Fruit fly (Drosophila melanogaster) whole organism, wandering third instar larva: ENCODE data around the gene CG17777.
A peak's percentile ranks its signal among the peaks of the same experiment; 100 is the strongest.

Experiments
- CG32264 ChIP-seq: fragments of 200-800 bp; sonication (Bioruptor generic); optimal IDR thresholded peaks from 2 replicates; lab custom pipeline; 2016; ENCODE audit warnings: missing biosample characterization, missing genetic modification characterization
- CG9705 ChIP-seq: fragments of 200-800 bp; sonication (Bioruptor generic); optimal IDR thresholded peaks from 2 replicates; lab custom pipeline; 2018; ENCODE audit warnings: missing biosample characterization, mild to moderate bottlenecking, missing genetic modification characterization
- CrebA ChIP-seq: fragments of 200-800 bp; sonication (Bioruptor generic); optimal IDR thresholded peaks from 2 replicates; lab custom pipeline; 2016; ENCODE audit warnings: missing biosample characterization, mild to moderate bottlenecking, missing genetic modification characterization, borderline replicate concordance
- Dfd ChIP-seq: fragments of >200 bp; optimal IDR thresholded peaks from 2 replicates; lab custom pipeline; 2017; ENCODE audit warnings: missing biosample characterization, missing genetic modification characterization
- Dif ChIP-seq: fragments of 200-275, 200-300 bp; sonication (Bioruptor generic); optimal IDR thresholded peaks from 2 replicates; lab custom pipeline; 2018; ENCODE audit warnings: missing biosample characterization, missing genetic modification characterization; ENCODE audit not compliant: partially characterized antibody
- GATAd ChIP-seq: sonication (Bioruptor generic); optimal IDR thresholded peaks from 2 replicates; lab custom pipeline; 2016; ENCODE audit warnings: missing biosample characterization, missing genetic modification characterization
- HLH106 ChIP-seq: fragments of 200-800 bp; optimal IDR thresholded peaks from 3 replicates; lab custom pipeline; 2019; ENCODE audit warnings: missing biosample characterization, mild to moderate bottlenecking, missing genetic modification characterization, moderate library complexity
- Hnf4 ChIP-seq: fragments of 200-800 bp; sonication (Bioruptor generic); optimal IDR thresholded peaks from 2 replicates; lab custom pipeline; 2016; ENCODE audit warnings: missing biosample characterization, mild to moderate bottlenecking, missing genetic modification characterization
- Hr78 ChIP-seq: fragments of >200 bp; optimal IDR thresholded peaks from 2 replicates; lab custom pipeline; 2017; ENCODE audit warnings: missing biosample characterization, missing genetic modification characterization
- Hr83 ChIP-seq: fragments of 200-300 bp; sonication (Bioruptor generic); optimal IDR thresholded peaks from 2 replicates; lab custom pipeline; 2016; ENCODE audit warnings: missing biosample characterization, mild to moderate bottlenecking, missing genetic modification characterization, moderate library complexity; ENCODE audit not compliant: poor library complexity, severe bottlenecking
- Jra ChIP-seq: sonication (Bioruptor generic); optimal IDR thresholded peaks from 2 replicates; lab custom pipeline; 2016; ENCODE audit warnings: missing biosample characterization, missing genetic modification characterization
- Mio ChIP-seq: sonication (Bioruptor generic); optimal IDR thresholded peaks from 2 replicates; lab custom pipeline; 2016; ENCODE audit warnings: missing biosample characterization, missing genetic modification characterization
- Myc ChIP-seq: fragments of >200 bp; optimal IDR thresholded peaks from 2 replicates; lab custom pipeline; 2017
- N ChIP-seq: fragments of >200 bp; optimal IDR thresholded peaks from 2 replicates; lab custom pipeline; 2018; ENCODE audit warnings: missing biosample characterization, missing external identifiers, missing genetic modification characterization
- Rel ChIP-seq, 2 experiments: fragments of 200-800 bp; sonication (Bioruptor generic) in 1 of 2; optimal IDR thresholded peaks; 2 replicates in 1 of 2; 3 replicates in 1 of 2; lab custom pipeline; 2016 to 2019; ENCODE audit warnings: mild to moderate bottlenecking in 2 of 2, missing biosample characterization in 2 of 2, missing genetic modification characterization in 2 of 2, moderate library complexity in 1 of 2
- Sp1 ChIP-seq: fragments of 200-800 bp; sonication (Bioruptor generic); optimal IDR thresholded peaks from 3 replicates; lab custom pipeline; 2019; ENCODE audit warnings: missing biosample characterization, mild to moderate bottlenecking, missing genetic modification characterization, moderate library complexity
- Vsx2 ChIP-seq: fragments of 200-300, 225-300 bp; sonication (Bioruptor generic); optimal IDR thresholded peaks from 2 replicates; lab custom pipeline; 2018; ENCODE audit warnings: missing biosample characterization, missing genetic modification characterization; ENCODE audit not compliant: partially characterized antibody
- br ChIP-seq: fragments of 200-800 bp; sonication (Bioruptor generic); optimal IDR thresholded peaks from 2 replicates; lab custom pipeline; 2016; ENCODE audit warnings: missing biosample characterization, missing genetic modification characterization
- dmrt93B ChIP-seq: fragments of 200-800 bp; sonication (Bioruptor generic); optimal IDR thresholded peaks from 2 replicates; lab custom pipeline; 2018; ENCODE audit warnings: missing biosample characterization, mild to moderate bottlenecking, missing genetic modification characterization
- dsf ChIP-seq: sonication (Bioruptor generic); optimal IDR thresholded peaks from 2 replicates; lab custom pipeline; 2016; ENCODE audit warnings: missing biosample characterization, missing genetic modification characterization, borderline replicate concordance
- ey ChIP-seq: fragments of 200-800 bp; sonication (Bioruptor generic); optimal IDR thresholded peaks from 2 replicates; lab custom pipeline; 2016; ENCODE audit warnings: missing biosample characterization, missing genetic modification characterization
- foxo ChIP-seq, 2 experiments: fragments of 200-800 bp; sonication (Bioruptor generic); optimal IDR thresholded peaks; 2 replicates in 1 of 2; 3 replicates in 1 of 2; lab custom pipeline; 2016 to 2017; ENCODE audit warnings: missing biosample characterization in 2 of 2, missing genetic modification characterization in 2 of 2
- fru ChIP-seq: fragments of 200-800 bp; sonication (Bioruptor generic); optimal IDR thresholded peaks from 3 replicates; lab custom pipeline; 2016; ENCODE audit warnings: missing biosample characterization, mild to moderate bottlenecking, missing genetic modification characterization
- h ChIP-seq: fragments of 200-800 bp; sonication (Bioruptor generic); optimal IDR thresholded peaks from 3 replicates; lab custom pipeline; 2016; ENCODE audit warnings: missing biosample characterization, mild to moderate bottlenecking, missing genetic modification characterization
- jim ChIP-seq: fragments of 175-275, 200-325 bp; sonication (Bioruptor generic); optimal IDR thresholded peaks from 2 replicates; lab custom pipeline; 2016; ENCODE audit warnings: missing biosample characterization, mild to moderate bottlenecking, missing genetic modification characterization
- lola ChIP-seq: fragments of >200 bp; optimal IDR thresholded peaks from 2 replicates; lab custom pipeline; 2017; ENCODE audit warnings: missing biosample characterization, missing genetic modification characterization
- pan ChIP-seq: fragments of >200 bp; optimal IDR thresholded peaks from 2 replicates; lab custom pipeline; 2017
- psq ChIP-seq: fragments of 200-800 bp; sonication (Bioruptor generic); optimal IDR thresholded peaks from 3 replicates; lab custom pipeline; 2017; ENCODE audit warnings: missing biosample characterization, mild to moderate bottlenecking, missing genetic modification characterization, moderate library complexity
- rgr ChIP-seq: fragments of 200-800 bp; sonication (Bioruptor generic); optimal IDR thresholded peaks from 3 replicates; lab custom pipeline; 2016; ENCODE audit warnings: missing biosample characterization, mild to moderate bottlenecking, missing genetic modification characterization
- sage ChIP-seq: fragments of 200-800 bp; sonication (Bioruptor generic); optimal IDR thresholded peaks from 2 replicates; lab custom pipeline; 2016; ENCODE audit warnings: missing biosample characterization, mild to moderate bottlenecking, missing genetic modification characterization
- sv ChIP-seq: fragments of 200-800 bp; sonication (Bioruptor generic); optimal IDR thresholded peaks from 3 replicates; lab custom pipeline; 2016; ENCODE audit warnings: missing biosample characterization, missing genetic modification characterization
- tai ChIP-seq: sonication (Bioruptor generic); optimal IDR thresholded peaks from 2 replicates; lab custom pipeline; 2016; ENCODE audit warnings: missing biosample characterization, missing genetic modification characterization
- woc ChIP-seq: sonication (Bioruptor generic); optimal IDR thresholded peaks from 2 replicates; lab custom pipeline; 2016; ENCODE audit warnings: missing biosample characterization, mild to moderate bottlenecking, missing genetic modification characterization

CG17777 gene

dm6 chrX:2141854-2142216, 44.8 kb upstream of the CG17777 start:
- peak; percentile 7 for TF ChIP-seq dmrt93B
- TF ChIP-seq CG9705 (GFP tag; lab: Kevin White, UChicago) = peak; percentile 3
- no peak for TF ChIP-seq Dfd (GFP tag; lab: Kevin White, UChicago)
- peak; percentile 64 for TF ChIP-seq br (GFP tag; lab: Kevin White, UChicago)
- TF ChIP-seq Hr78 = no peak
- peak; percentile 28 for TF ChIP-seq dsf (GFP tag; lab: Kevin White, UChicago)
- TF ChIP-seq Sp1 (GFP tag; lab: Kevin White, UChicago) = peak; percentile 46
- no peak for TF ChIP-seq ey (GFP tag; lab: Kevin White, UChicago)
- TF ChIP-seq Jra (GFP tag; lab: Kevin White, UChicago) = peak; percentile 69
- no peak for TF ChIP-seq Myc (lab: Kevin White, UChicago)
- TF ChIP-seq Hnf4 = peak; percentile 61
- TF ChIP-seq GATAd = peak; percentile 5
- peak; percentile 23 for TF ChIP-seq jim (GFP tag; lab: Kevin White, UChicago)
- TF ChIP-seq foxo (GFP tag; optimal IDR thresholded peaks at IDR 0.05; lab: Kevin White, UChicago) = peak in 1 of 2 experiments; percentile 53
- no peak for TF ChIP-seq Mio
- TF ChIP-seq Hr83 (GFP tag; lab: Kevin White, UChicago) = peak; percentile 90
- no peak for TF ChIP-seq CrebA
- peak; percentile 31 for TF ChIP-seq psq (GFP tag; lab: Kevin White, UChicago)
- no peak for TF ChIP-seq lola (GFP tag; lab: Kevin White, UChicago)
- TF ChIP-seq tai (GFP tag; lab: Kevin White, UChicago) = no peak
- TF ChIP-seq HLH106 (tag; lab: Kevin White, UChicago) = peak; percentile 63
- peak; percentile 31 for TF ChIP-seq woc (GFP tag; lab: Kevin White, UChicago)
- peak; percentile 68 for TF ChIP-seq rgr (GFP tag; lab: Kevin White, UChicago)
- no peak for TF ChIP-seq Vsx2 (GFP tag; lab: Kevin White, UChicago)
- TF ChIP-seq N (GFP tag; lab: Kevin White, UChicago) = no peak
- peak; percentile 64 for TF ChIP-seq sage (GFP tag; lab: Kevin White, UChicago)
- no peak for TF ChIP-seq Rel (GFP tag; optimal IDR thresholded peaks at IDR 0.05; lab: Kevin White, UChicago)
- TF ChIP-seq Rel (tag; optimal IDR thresholded peaks at IDR 0.05; lab: Kevin White, UChicago) = peak; percentile 35
- peak; percentile 33 for TF ChIP-seq CG32264 (GFP tag; lab: Kevin White, UChicago)
- TF ChIP-seq fru = peak; percentile 44
- peak; percentile 74 for TF ChIP-seq h (GFP tag; lab: Kevin White, UChicago)
- peak; percentile 44 for TF ChIP-seq sv

dm6 chrX:2142275-2142934, 44.2 kb upstream of the CG17777 start:
- no peak for TF ChIP-seq lola (GFP tag; lab: Kevin White, UChicago)
- TF ChIP-seq Rel (GFP tag; optimal IDR thresholded peaks at IDR 0.05; lab: Kevin White, UChicago) = no peak
- peak; percentile 96 for TF ChIP-seq Rel (tag; optimal IDR thresholded peaks at IDR 0.05; lab: Kevin White, UChicago)
- no peak for TF ChIP-seq rgr (GFP tag; lab: Kevin White, UChicago)

- TF ChIP-seq ey (GFP tag; lab: Kevin White, UChicago) (no peak), Hr83 (GFP tag; lab: Kevin White, UChicago) (no peak), rgr (GFP tag; lab: Kevin White, UChicago) (no peak), pan (no peak), fru (no peak), woc (GFP tag; lab: Kevin White, UChicago) (no peak), Hr78 (no peak), Mio (no peak), sage (GFP tag; lab: Kevin White, UChicago) (no peak), Rel (GFP tag; optimal IDR thresholded peaks at IDR 0.05; lab: Kevin White, UChicago) (no peak), Rel (tag; optimal IDR thresholded peaks at IDR 0.05; lab: Kevin White, UChicago) (no peak), CG9705 (GFP tag; lab: Kevin White, UChicago) (no peak), Dif (GFP tag; lab: Kevin White, UChicago) (no peak)
Measured at dm6 chrX:2142935-2143312, 43.7 kb upstream of the CG17777 start.

dm6 chrX:2145114-2145513, 41.5 kb upstream of the CG17777 start, which contains the start of gene Pgd:
TSS of gene Pgd (plus strand) at chrX:2145136.
- TF ChIP-seq Sp1 (GFP tag; lab: Kevin White, UChicago) (peak; percentile 16), woc (GFP tag; lab: Kevin White, UChicago) (no peak), Hr83 (GFP tag; lab: Kevin White, UChicago) (peak; percentile 31), Hnf4 (peak; percentile 24), pan (no peak), Rel (GFP tag; optimal IDR thresholded peaks at IDR 0.05; lab: Kevin White, UChicago) (no peak), Rel (tag; optimal IDR thresholded peaks at IDR 0.05; lab: Kevin White, UChicago) (peak; percentile 37)
